Worm (Caenorhabditis elegans) whole organism, L4 larva: ENCODE results near the gene ptr-25.

Experiments used
- F26F4.8 ChIP-seq: fragments of 200-800 bp; sonication (Bioruptor generic); conservative IDR thresholded peaks from 2 replicates; pipeline ENCODE4 v1.3.6; 2022; ENCODE audit warnings: missing genetic modification characterization, missing compliant biosample characterization
- Y105C5A.15 ChIP-seq: fragments of 200-800 bp; sonication (Bioruptor generic); IDR thresholded peaks from 2 replicates; pipeline ENCODE4 v1.3.6; 2022; ENCODE audit warnings: missing genetic modification characterization, missing compliant biosample characterization
- Y5F2A.4 ChIP-seq: fragments of 200-800 bp; sonication (Bioruptor generic); optimal IDR thresholded peaks from 2 replicates; lab custom pipeline; 2018; ENCODE audit warnings: mild to moderate bottlenecking, missing genetic modification characterization, missing compliant biosample characterization
- ceh-28 ChIP-seq: fragments of 150-350 bp; optimal IDR thresholded peaks from 2 replicates; lab custom pipeline; 2014; ENCODE audit warnings: missing biosample characterization, missing genetic modification reagents, missing genetic modification characterization
- ceh-44 ChIP-seq: fragments of 200-800 bp; sonication (Bioruptor generic); IDR thresholded peaks from 2 replicates; pipeline ENCODE4 v1.3.6; 2022; ENCODE audit warnings: missing genetic modification reagents, missing genetic modification characterization, missing compliant biosample characterization
- ces-1 ChIP-seq: fragments of 150-350 bp; sonication (generic microtip); optimal IDR thresholded peaks from 4 replicates; lab custom pipeline; 2014; ENCODE audit warnings: missing biosample characterization, missing genetic modification reagents, missing genetic modification characterization
- daf-16 ChIP-seq, 3 experiments: sonication (generic microtip); optimal IDR thresholded peaks; 2 replicates each; lab custom pipeline; 2016 to 2017; ENCODE audit warnings: missing genetic modification characterization in 3 of 3, missing genetic modification reagents in 3 of 3, mild to moderate bottlenecking in 2 of 3, missing compliant biosample characterization in 2 of 3, missing biosample characterization in 1 of 3, moderate library complexity in 1 of 3
- daf-8 ChIP-seq: fragments of 200-800 bp; sonication (Bioruptor generic); IDR thresholded peaks from 2 replicates; pipeline ENCODE4 v1.3.6; 2022; ENCODE audit warnings: missing genetic modification characterization, missing compliant biosample characterization
- dmd-6 ChIP-seq: fragments of 200-800 bp; sonication (Bioruptor generic); IDR thresholded peaks from 2 replicates; pipeline ENCODE4 v1.3.6; 2022; ENCODE audit warnings: missing genetic modification reagents, missing genetic modification characterization, missing compliant biosample characterization
- dmd-9 ChIP-seq: fragments of 200-800 bp; sonication (Bioruptor generic); IDR thresholded peaks from 2 replicates; pipeline ENCODE4 v1.3.6; 2022; ENCODE audit warnings: missing genetic modification reagents, missing genetic modification characterization, missing compliant biosample characterization
- dpl-1 ChIP-seq: fragments of 150-350 bp; optimal IDR thresholded peaks from 2 replicates; lab custom pipeline; 2014; ENCODE audit warnings: missing biosample characterization, missing genetic modification reagents, missing genetic modification characterization
- dve-1 ChIP-seq: sonication (generic microtip); optimal IDR thresholded peaks from 2 replicates; lab custom pipeline; 2017; ENCODE audit warnings: antibody characterized with exemption, mild to moderate bottlenecking, missing genetic modification characterization, missing compliant biosample characterization; ENCODE audit not compliant: insufficient read depth
- gei-8 ChIP-seq: fragments of 200-800 bp; sonication (Bioruptor generic); optimal IDR thresholded peaks from 2 replicates; lab custom pipeline; 2018; ENCODE audit warnings: mild to moderate bottlenecking, missing genetic modification characterization, missing compliant biosample characterization
- hif-1 ChIP-seq, 2 experiments: sonication (generic microtip); optimal IDR thresholded peaks; 2 replicates each; lab custom pipeline; 2016 to 2017; ENCODE audit warnings: missing compliant biosample characterization in 2 of 2, missing genetic modification characterization in 2 of 2, missing genetic modification reagents in 2 of 2, missing genotype in 2 of 2, mild to moderate bottlenecking in 1 of 2
- hlh-11 ChIP-seq: fragments of 200-800 bp; sonication (Bioruptor generic); optimal IDR thresholded peaks from 2 replicates; lab custom pipeline; 2018; ENCODE audit warnings: mild to moderate bottlenecking, missing genetic modification characterization, missing compliant biosample characterization
- hmg-1.1 ChIP-seq: fragments of 200-800 bp; sonication (Bioruptor generic); IDR thresholded peaks from 2 replicates; pipeline ENCODE4 v1.3.6; 2022; ENCODE audit warnings: missing genetic modification reagents, missing genetic modification characterization, missing compliant biosample characterization
- lim-7 ChIP-seq: fragments of 200-800 bp; sonication (Bioruptor generic); IDR thresholded peaks from 2 replicates; pipeline ENCODE4 v1.3.6; 2022; ENCODE audit warnings: missing genetic modification characterization, missing compliant biosample characterization
- lin-1 ChIP-seq: fragments of 200-800 bp; sonication (Bioruptor generic); IDR thresholded peaks from 2 replicates; pipeline ENCODE4 v1.3.6; 2022; ENCODE audit warnings: missing genetic modification reagents, missing genetic modification characterization, missing compliant biosample characterization
- lin-13 ChIP-seq: fragments of 150-350 bp; optimal IDR thresholded peaks from 2 replicates; lab custom pipeline; 2014; ENCODE audit warnings: missing biosample characterization, missing genetic modification reagents, missing genetic modification characterization
- lin-15B ChIP-seq: fragments of 150-350 bp; sonication (generic microtip); optimal IDR thresholded peaks from 3 replicates; lab custom pipeline; 2014; ENCODE audit warnings: missing biosample characterization, missing genetic modification characterization
- lin-29 ChIP-seq: fragments of 200-800 bp; sonication (Bioruptor generic); IDR thresholded peaks from 2 replicates; pipeline ENCODE4 v1.3.6; 2022; ENCODE audit warnings: missing genetic modification reagents, missing genetic modification characterization, missing compliant biosample characterization
- lin-38 ChIP-seq: fragments of 200-800 bp; sonication (Bioruptor generic); IDR thresholded peaks from 2 replicates; pipeline ENCODE4 v1.3.6; 2022; ENCODE audit warnings: missing genetic modification reagents, missing genetic modification characterization, missing compliant biosample characterization
- lin-39 ChIP-seq: fragments of 150-350 bp; optimal IDR thresholded peaks from 2 replicates; lab custom pipeline; 2014; ENCODE audit warnings: missing biosample characterization, missing genetic modification reagents, missing genetic modification characterization
- lsy-2 ChIP-seq, 2 experiments: fragments of 150-350 bp in 1 of 2; sonication (generic microtip) in 1 of 2; optimal IDR thresholded peaks; 2 replicates each; lab custom pipeline; 2014 to 2017; ENCODE audit warnings: missing biosample characterization in 2 of 2, missing genetic modification characterization in 2 of 2
- madf-5 ChIP-seq, 2 experiments: fragments of 200-800 bp; sonication (Bioruptor generic); IDR thresholded peaks; 2 replicates each; pipeline ENCODE4 v1.3.6; 2022; ENCODE audit warnings: missing compliant biosample characterization in 2 of 2, missing genetic modification characterization in 2 of 2
- mdl-1 ChIP-seq, 2 experiments: fragments of 150-350 bp in 1 of 2; sonication (generic microtip) in 1 of 2; optimal IDR thresholded peaks; 2 replicates each; lab custom pipeline; 2014 to 2017; ENCODE audit warnings: missing biosample characterization in 2 of 2, missing genetic modification characterization in 2 of 2
- mdt-29 ChIP-seq: fragments of 200-800 bp; sonication (Bioruptor generic); IDR thresholded peaks from 2 replicates; pipeline ENCODE4 v1.3.6; 2022; ENCODE audit warnings: missing genetic modification reagents, missing genetic modification characterization, missing compliant biosample characterization
- mes-2 ChIP-seq: sonication (generic microtip); optimal IDR thresholded peaks from 2 replicates; lab custom pipeline; 2016; ENCODE audit warnings: missing genotype, mild to moderate bottlenecking, missing genetic modification characterization, missing compliant biosample characterization; ENCODE audit not compliant: poor library complexity, severe bottlenecking
- mxl-2 ChIP-seq: fragments of 200-800 bp; sonication (Bioruptor generic); conservative IDR thresholded peaks from 2 replicates; pipeline ENCODE4 v1.3.6; 2022; ENCODE audit warnings: missing genetic modification reagents, missing genetic modification characterization, missing compliant biosample characterization
- mxl-3 ChIP-seq: fragments of 200-800 bp; sonication (Bioruptor generic); optimal IDR thresholded peaks from 2 replicates; lab custom pipeline; 2018; ENCODE audit warnings: mild to moderate bottlenecking, missing genetic modification characterization, missing compliant biosample characterization
- nhr-111 ChIP-seq: fragments of 200-800 bp; sonication (Bioruptor generic); optimal IDR thresholded peaks from 2 replicates; lab custom pipeline; 2018; ENCODE audit warnings: mild to moderate bottlenecking, missing genetic modification characterization, missing compliant biosample characterization
- nhr-28 ChIP-seq: fragments of 150-350 bp; optimal IDR thresholded peaks from 2 replicates; lab custom pipeline; 2014; ENCODE audit warnings: missing biosample characterization, missing genetic modification characterization
- nhr-42 ChIP-seq: fragments of 200-800 bp; sonication (Bioruptor generic); IDR thresholded peaks from 2 replicates; pipeline ENCODE4 v1.3.6; 2022; ENCODE audit warnings: missing genetic modification characterization, missing compliant biosample characterization
- nhr-48 ChIP-seq: sonication (generic microtip); optimal IDR thresholded peaks from 2 replicates; lab custom pipeline; 2016; ENCODE audit warnings: mild to moderate bottlenecking, missing genetic modification characterization, missing compliant biosample characterization
- nhr-77 ChIP-seq: fragments of 150-350 bp; optimal IDR thresholded peaks from 2 replicates; lab custom pipeline; 2014; ENCODE audit warnings: missing biosample characterization, missing genetic modification characterization
- set-16 ChIP-seq: fragments of 200-800 bp; sonication (Bioruptor generic); IDR thresholded peaks from 2 replicates; pipeline ENCODE4 v1.3.6; 2022; ENCODE audit warnings: missing genetic modification reagents, missing genetic modification characterization, missing compliant biosample characterization
- skn-1 ChIP-seq: fragments of 150-350 bp; optimal IDR thresholded peaks from 2 replicates; lab custom pipeline; 2014; ENCODE audit warnings: missing biosample characterization, missing genetic modification characterization
- snpc-4 ChIP-seq: fragments of 150-350 bp; optimal IDR thresholded peaks from 2 replicates; lab custom pipeline; 2014; ENCODE audit warnings: missing biosample characterization, missing genetic modification characterization
- spr-3 ChIP-seq: fragments of 200-800 bp; sonication (Bioruptor generic); optimal IDR thresholded peaks from 2 replicates; lab custom pipeline; 2018; ENCODE audit warnings: mild to moderate bottlenecking, missing genetic modification characterization, missing compliant biosample characterization
- tag-97 ChIP-seq: fragments of 200-800 bp; sonication (Bioruptor generic); IDR thresholded peaks from 2 replicates; pipeline ENCODE4 v1.3.6; 2022; ENCODE audit warnings: missing genetic modification characterization, missing compliant biosample characterization
- tra-1 ChIP-seq: fragments of 200-800 bp; sonication (Bioruptor generic); IDR thresholded peaks from 2 replicates; pipeline ENCODE4 v1.3.6; 2022; ENCODE audit warnings: missing genetic modification reagents, missing genetic modification characterization, missing compliant biosample characterization
- unc-39 ChIP-seq: sonication (generic microtip); optimal IDR thresholded peaks from 2 replicates; lab custom pipeline; 2017; ENCODE audit warnings: missing biosample characterization, missing genetic modification characterization
- unc-62 ChIP-seq, 3 experiments: fragments of 150-350 bp in 1 of 3; sonication (generic microtip); optimal IDR thresholded peaks in 2 of 3; peaks in 1 of 3; 1 replicate in 1 of 3; 2 replicates in 2 of 3; lab custom pipeline; 2014 to 2017; ENCODE audit warnings: missing biosample characterization in 3 of 3, missing genetic modification characterization in 3 of 3, missing genetic modification reagents in 3 of 3, missing genotype in 1 of 3
- zip-11 ChIP-seq: fragments of 200-800 bp; sonication (Bioruptor generic); IDR thresholded peaks from 2 replicates; pipeline ENCODE4 v1.3.6; 2022; ENCODE audit warnings: missing genetic modification characterization, missing compliant biosample characterization

ptr-25 gene

DNA sequence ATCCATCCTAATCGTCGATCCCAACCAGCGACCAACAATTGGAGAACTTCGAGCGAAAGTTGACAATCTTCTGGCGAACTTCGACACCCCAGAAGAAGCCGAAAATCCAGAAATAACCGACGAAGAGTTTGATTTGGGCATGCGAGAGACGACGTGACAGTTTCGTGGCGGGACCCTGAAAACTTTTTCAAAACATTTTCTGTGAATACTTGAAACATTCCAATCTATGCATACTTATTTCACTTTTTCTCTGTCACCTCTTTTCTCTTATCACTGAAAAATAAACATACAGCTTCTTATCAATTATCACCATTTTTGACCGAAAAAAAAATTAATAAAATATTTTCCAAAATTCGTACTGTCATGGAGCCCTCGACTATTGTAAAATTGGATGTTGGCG, 5.9 kb upstream of the ptr-25 start, which contains the start of gene D2045.8:
Gene D2045.8 (plus strand): TSS at position 301 of the 400 bp plus-strand sequence.
- no peak for TF ChIP-seq daf-16 (GFP tag; optimal IDR thresholded peaks at IDR 0.05; lab: Kevin White, UChicago)
- peak; percentile 18 for TF ChIP-seq daf-16 (tag; optimal IDR thresholded peaks at IDR 0.05; lab: Kevin White, UChicago)
- TF ChIP-seq lin-15B (tag; lab: Kevin White, UChicago), result no peak

DNA sequence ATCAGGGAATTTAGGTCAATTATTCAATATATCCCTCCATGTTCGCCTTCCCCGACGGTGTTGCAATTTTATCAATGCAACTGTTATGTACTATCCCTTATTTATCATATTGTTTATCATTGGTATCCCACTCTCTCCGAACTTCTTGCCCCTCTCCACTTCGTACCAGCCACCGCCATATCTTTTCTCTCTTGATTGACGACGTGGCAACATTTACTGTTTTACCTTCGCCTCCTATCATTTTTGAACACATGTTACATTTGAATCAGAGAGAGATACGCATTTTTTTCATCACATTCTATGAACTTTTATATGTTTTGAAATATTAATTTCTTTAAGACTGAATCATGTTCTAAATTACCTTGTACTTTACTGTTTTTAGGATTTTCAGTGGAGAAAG, 1.5 kb upstream of the ptr-25 start:
- TF ChIP-seq nhr-28 (tag; lab: Kevin White, UChicago) (peak; percentile 34), mdt-29 (no peak), mxl-3 (GFP tag; lab: Kevin White, UChicago) (peak; percentile 45)
- TF ChIP-seq, all 104 proteins: peak for 2

DNA sequence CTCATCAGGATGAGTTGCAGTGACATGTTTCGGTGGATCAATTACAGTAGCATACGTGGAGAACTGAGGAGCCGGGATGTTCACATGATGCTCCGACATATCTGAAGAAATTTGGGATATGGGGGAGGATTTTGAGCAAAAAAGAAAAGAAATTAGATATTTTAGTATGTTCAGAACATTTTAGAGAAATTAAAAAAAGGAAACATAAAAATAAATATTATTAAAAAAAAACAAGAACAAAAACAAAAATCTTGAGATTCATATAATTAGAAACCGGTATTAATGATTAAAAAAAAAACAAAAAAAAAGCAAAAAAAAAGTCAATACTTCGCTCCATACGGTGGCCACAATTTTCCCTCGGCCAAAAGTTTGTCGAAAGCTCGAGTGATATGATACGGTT, 15.8 kb downstream of the ptr-25 start, which contains the start of gene rab-33:
Gene rab-33 (minus strand): TSS at position 101 of the 400 bp plus-strand sequence.
- no peak for TF ChIP-seq mdt-29
- no peak for TF ChIP-seq ceh-44
- TF ChIP-seq nhr-111 (GFP tag; lab: Kevin White, UChicago), result no peak
- no peak for TF ChIP-seq Y5F2A.4 (GFP tag; lab: Kevin White, UChicago)
- TF ChIP-seq tag-97 (GFP tag; lab: Robert Waterston, UW), result no peak
- TF ChIP-seq lin-1, result no peak
- no peak for TF ChIP-seq nhr-42 (GFP tag; lab: Robert Waterston, UW)
- TF ChIP-seq snpc-4 (tag; lab: Kevin White, UChicago), result no peak
- TF ChIP-seq mxl-2, result no peak
- no peak for TF ChIP-seq set-16 (GFP tag; lab: Robert Waterston, UW)
- TF ChIP-seq dmd-9 (GFP tag; lab: Robert Waterston, UW), result no peak
- no peak for TF ChIP-seq lin-15B (tag; lab: Kevin White, UChicago)
- no peak for TF ChIP-seq tra-1 (GFP tag; lab: Robert Waterston, UW)
- TF ChIP-seq zip-11 (GFP tag; lab: Robert Waterston, UW), result no peak
- no peak for TF ChIP-seq gei-8
- TF ChIP-seq dve-1 (tag; lab: Kevin White, UChicago), result no peak
- TF ChIP-seq unc-39 (tag; lab: Kevin White, UChicago), result no peak

DNA sequence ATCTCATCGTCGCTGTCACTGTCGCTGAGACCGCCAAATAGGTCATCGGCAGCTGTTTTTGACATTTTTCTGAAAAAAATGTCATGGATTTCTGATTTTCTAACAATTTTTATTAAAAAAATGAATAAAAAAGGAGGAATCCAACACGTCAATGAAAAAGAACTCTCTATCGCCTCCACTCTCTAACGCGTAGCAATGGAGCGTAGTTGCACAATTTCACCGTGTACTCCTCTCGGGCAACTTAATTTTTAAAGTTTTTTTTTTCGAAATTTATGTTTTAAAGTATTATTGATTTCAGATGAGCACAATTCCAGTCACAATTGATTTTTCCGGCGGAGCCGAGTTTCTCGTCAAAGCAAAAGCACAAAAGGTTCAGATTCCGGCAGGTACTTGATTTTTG, 17.3 kb downstream of the ptr-25 start, which contains the start of the genes taf-11.3 and urm-1:
Gene taf-11.3 (minus strand): TSS at position 69 of the 400 bp plus-strand sequence.
Gene urm-1 (plus strand): TSS at position 299 of the 400 bp plus-strand sequence.
- TF ChIP-seq hlh-11 (tag; lab: Kevin White, UChicago) (peak; percentile 38), ces-1 (GFP tag; lab: Kevin White, UChicago) (no peak), Y5F2A.4 (GFP tag; lab: Kevin White, UChicago) (no peak), lin-29 (GFP tag; lab: Robert Waterston, UW) (no peak), lim-7 (GFP tag; lab: Robert Waterston, UW) (no peak), ceh-28 (no peak), hmg-1.1 (GFP tag; lab: Robert Waterston, UW) (peak; percentile 52), mdl-1 (tag; optimal IDR thresholded peaks at IDR 0.05; lab: Kevin White, UChicago) (no peak), F26F4.8 (GFP tag; lab: Robert Waterston, UW) (no peak), unc-39 (tag; lab: Kevin White, UChicago) (no peak), dmd-6 (GFP tag; lab: Robert Waterston, UW) (no peak), nhr-48 (no peak), unc-62 (GFP tag; optimal IDR thresholded peaks at IDR 0.05 in 1 of 2; lab: Kevin White, UChicago) (peak in 1 of 2 experiments; percentile 84), unc-62 (tag; optimal IDR thresholded peaks at IDR 0.05; lab: Kevin White, UChicago) (no peak), lin-39 (tag; lab: Kevin White, UChicago) (no peak), Y105C5A.15 (no peak), mes-2 (peak; percentile 94), nhr-77 (tag; lab: Kevin White, UChicago) (peak; percentile 70), lin-38 (GFP tag; lab: Robert Waterston, UW) (peak; percentile 96), nhr-111 (GFP tag; lab: Kevin White, UChicago) (no peak), lin-1 (no peak), dpl-1 (GFP tag; lab: Kevin White, UChicago) (peak; percentile 83), lin-13 (GFP tag; lab: Kevin White, UChicago) (peak; percentile 74), lsy-2 (tag; optimal IDR thresholded peaks at IDR 0.05; lab: Kevin White, UChicago) (peak in 1 of 2 experiments; percentile 93), madf-5 (GFP tag; IDR thresholded peaks at IDR 0.05; lab: Robert Waterston, UW) (no peak), snpc-4 (tag; lab: Kevin White, UChicago) (no peak), daf-8 (GFP tag; lab: Robert Waterston, UW) (no peak), skn-1 (no peak), hif-1 (tag; optimal IDR thresholded peaks at IDR 0.05; lab: Kevin White, UChicago) (peak in 1 of 2 experiments; percentile 24), mxl-3 (GFP tag; lab: Kevin White, UChicago) (no peak), spr-3 (GFP tag; lab: Kevin White, UChicago) (no peak)
